Fruit fly (Drosophila melanogaster) whole organism, larva: ENCODE results near the gene Gr22e.

Source experiments
- noc ChIP-seq: fragments of 200-800 bp; sonication (Bioruptor generic); optimal IDR thresholded peaks from 3 replicates; lab custom pipeline; 2019; ENCODE audit warnings: missing biosample characterization, mild to moderate bottlenecking, missing genetic modification characterization, moderate library complexity

The Gr22e gene

DNA sequence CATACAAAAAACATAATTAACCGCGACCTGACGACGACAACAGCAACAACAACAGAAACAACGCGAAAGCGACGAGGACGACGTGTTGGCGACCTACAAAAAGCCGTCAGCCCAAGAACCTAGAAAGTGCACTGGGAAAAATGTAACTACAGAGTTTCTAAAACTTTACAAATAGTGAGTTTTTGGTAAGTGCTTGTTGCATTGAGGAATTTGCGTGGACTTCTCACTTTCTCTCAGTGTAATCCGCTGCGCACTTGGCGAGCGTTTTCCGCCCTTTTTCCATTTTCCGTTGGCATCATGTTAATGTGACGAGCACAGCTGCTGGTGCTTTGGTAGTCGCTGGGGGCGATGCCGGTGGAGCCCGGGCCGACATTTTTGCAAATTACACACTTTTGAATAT is 44.4 kb downstream of the Gr22e start:
- TF ChIP-seq noc = no peak

DNA sequence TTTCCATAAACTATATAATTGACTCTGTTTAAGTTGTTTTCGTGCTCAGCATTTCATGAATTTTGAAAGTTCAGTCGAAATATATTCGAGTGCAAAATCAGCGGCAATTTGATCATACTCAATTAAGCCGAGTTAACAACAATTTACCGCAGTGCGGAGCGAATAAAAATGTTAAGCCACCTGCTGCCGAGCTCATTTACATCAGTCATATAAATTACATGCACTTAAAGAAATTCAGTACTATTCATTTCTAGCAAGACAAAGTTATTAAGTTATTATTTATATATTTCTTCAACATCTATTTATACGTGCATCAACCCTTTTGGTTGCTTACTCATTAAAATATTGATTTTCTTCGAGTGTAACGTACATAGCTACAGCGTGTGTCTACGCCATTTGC is 48.6 kb downstream of the Gr22e start, which contains the start of gene c-cup:
Gene c-cup, minus strand, starts transcription at position 101 of the 400 bp plus-strand sequence.
- TF ChIP-seq noc = no peak
